Worm (Caenorhabditis elegans): Measurements from ENCODE around the gene taf-8.

ce11 chrII:9717904-9718303, 48.8 kb downstream of the taf-8 start, which contains the start of gene Y53C12A.6:
- TF ChIP-seq nhr-23 (tag; optimal IDR thresholded peaks at IDR 0.05), result no peak
- no peak for TF ChIP-seq ama-1 (optimal IDR thresholded peaks at IDR 0.05)
- no peak for TF ChIP-seq nhr-237 (tag; optimal IDR thresholded peaks at IDR 0.05)
- TF ChIP-seq elt-2 (tag; optimal IDR thresholded peaks at IDR 0.05), result no peak
- no peak for TF ChIP-seq aly-2 (tag; optimal IDR thresholded peaks at IDR 0.05)

All from whole organism, L3 larva.